Fruit fly (Drosophila melanogaster) S2 (cell line): ENCODE results near the gene Sodh1.

Experiments
- CG8478 ChIP-seq: fragments of >200 bp; optimal IDR thresholded peaks from 2 replicates; lab custom pipeline; 2018
- CTCF ChIP-seq, 2 experiments: fragments of >200 bp; optimal IDR thresholded peaks; 2 replicates each; lab custom pipeline; 2018

- TF ChIP-seq CTCF (optimal IDR thresholded peaks at IDR 0.05; lab: Kevin White, UChicago) (no peak), CG8478 (no peak)
Observed at dm6 chr3R:7052242-7052641, at the start of gene Sodh1.
